Worm (Caenorhabditis elegans): ENCODE measurements around the gene C56A3.8.

DNA sequence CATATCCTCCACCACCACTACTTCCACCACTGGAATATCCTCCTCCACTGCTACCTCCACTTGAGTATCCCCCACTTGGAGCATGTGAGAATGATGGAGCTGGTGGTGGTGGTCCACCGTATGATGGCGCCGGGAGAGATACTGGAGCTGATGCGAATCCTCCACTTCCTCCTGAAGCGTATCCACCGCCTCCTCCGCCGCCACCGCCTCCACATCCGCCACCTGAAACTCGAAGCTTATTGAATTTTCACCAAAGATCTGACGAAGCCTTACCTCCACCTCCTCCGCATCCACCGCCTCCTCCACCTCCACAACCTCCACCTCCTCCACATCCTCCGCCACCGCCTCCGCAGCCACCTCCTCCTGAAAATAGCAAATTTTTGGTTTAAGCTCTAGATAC, 2.7 kb downstream of the C56A3.8 start:
- TF ChIP-seq klf-2 (GFP tag; conservative IDR thresholded peaks at IDR 0.05) (no peak), ref-1 (GFP tag; conservative IDR thresholded peaks at IDR 0.05) (no peak), ztf-29 (GFP tag; IDR thresholded peaks at IDR 0.05) (no peak), tab-1 (GFP tag; IDR thresholded peaks at IDR 0.05) (no peak), T22C8.4 (GFP tag; IDR thresholded peaks at IDR 0.05) (no peak), flt-1 (GFP tag; IDR thresholded peaks at IDR 0.05) (no peak), cog-1 (tag; optimal IDR thresholded peaks at IDR 0.05) (no peak), med-1 (GFP tag; optimal IDR thresholded peaks at IDR 0.05; ENCODE audit: insufficient read depth) (no peak), ztf-23 (GFP tag; IDR thresholded peaks at IDR 0.05) (no peak)

Data from whole organism, midembryonic.